Worm (Caenorhabditis elegans): ENCODE measurements around the gene hsp-1.
A peak's percentile ranks its signal among the peaks of the same experiment; 100 is the strongest.

hsp-1 gene

DNA sequence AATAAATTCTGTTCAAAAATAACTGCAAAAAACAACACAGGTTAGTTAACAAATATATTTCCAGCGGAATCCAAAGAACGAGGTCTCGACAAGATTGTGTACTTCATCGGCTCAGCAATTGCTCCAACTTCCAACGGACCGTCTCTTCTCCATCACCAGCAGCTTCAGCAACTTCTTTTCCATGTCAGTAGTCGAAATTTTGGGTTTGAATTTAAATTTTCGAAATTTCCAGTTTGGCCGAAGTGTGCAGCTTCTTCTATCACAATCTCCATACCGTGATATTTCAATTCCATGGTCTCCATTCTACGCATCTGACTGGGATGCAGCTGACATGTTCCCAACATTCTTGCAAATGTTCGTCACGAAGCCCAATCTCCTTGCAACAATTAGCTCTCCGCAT, 25.3 kb upstream of the hsp-1 start:
- no peak for TF ChIP-seq tbp1 (GFP tag; optimal IDR thresholded peaks at IDR 0.05)
- no peak for TF ChIP-seq ceh-27 (GFP tag; optimal IDR thresholded peaks at IDR 0.05)
- TF ChIP-seq bed-2 (GFP tag; IDR thresholded peaks at IDR 0.05), result no peak
- TF ChIP-seq akir-1 (GFP tag; optimal IDR thresholded peaks at IDR 0.05), result no peak
- TF ChIP-seq F57C9.4 (tag; optimal IDR thresholded peaks at IDR 0.05), result no peak
- TF ChIP-seq nfya-1 (tag; optimal IDR thresholded peaks at IDR 0.05; ENCODE audit: borderline replicate concordance, insufficient read depth), result no peak
- TF ChIP-seq rpc-1 (optimal IDR thresholded peaks at IDR 0.05), result no peak
- TF ChIP-seq rpc-1 (tag; optimal IDR thresholded peaks at IDR 0.05), result no peak
- no peak for TF ChIP-seq dox-1 (GFP tag; IDR thresholded peaks at IDR 0.05)
- no peak for TF ChIP-seq lsl-1 (GFP tag; optimal IDR thresholded peaks at IDR 0.05)
- no peak for TF ChIP-seq tlf-1 (GFP tag; optimal IDR thresholded peaks at IDR 0.05)

DNA sequence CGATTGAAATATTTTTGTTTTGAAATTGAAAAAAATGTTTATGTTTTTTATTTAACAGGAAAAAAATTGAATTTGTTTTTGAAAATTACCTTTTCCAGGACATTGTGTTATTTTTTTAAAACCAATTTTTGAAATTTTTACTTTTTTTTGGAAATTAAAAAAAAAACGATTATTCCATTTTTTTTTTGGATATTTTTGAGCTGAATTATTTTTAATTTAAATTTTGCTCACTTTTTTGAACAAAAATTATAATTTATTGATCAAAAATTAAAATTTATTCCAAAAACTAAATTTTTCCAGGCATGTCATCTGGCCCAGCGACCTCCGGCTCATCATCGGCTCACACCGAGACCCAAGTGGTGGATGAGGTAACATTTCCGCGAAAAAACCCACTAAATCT, 23.8 kb upstream of the hsp-1 start, which contains the start of gene gtf-2E1:
Gene gtf-2E1 (plus strand): TSS at position 301 of the 400 bp plus-strand sequence.
- TF ChIP-seq snpc-4 (GFP tag; optimal IDR thresholded peaks at IDR 0.05) (no peak), snpc-4 (tag; optimal IDR thresholded peaks at IDR 0.05) (peak in 1 of 4 experiments; percentile 6), lag-1 (GFP tag; IDR thresholded peaks at IDR 0.05) (no peak)

DNA sequence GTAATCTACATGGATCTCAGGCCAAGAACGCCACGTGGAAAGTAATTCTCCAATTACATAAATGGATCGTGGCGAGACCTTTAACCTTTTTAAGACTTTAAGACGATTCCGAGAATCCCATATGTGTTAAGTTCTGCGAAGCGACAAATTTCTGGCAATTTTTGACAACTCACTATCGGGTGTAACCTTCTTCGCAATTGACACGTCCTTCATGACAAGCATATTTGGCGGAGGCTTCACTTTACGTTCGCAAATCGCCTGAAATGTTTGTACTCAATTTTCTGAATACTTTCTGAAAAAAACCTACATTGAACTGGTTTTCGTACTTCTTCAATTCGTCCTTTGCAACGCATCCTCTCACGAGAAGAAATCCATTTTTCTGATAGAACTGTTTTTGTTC, 19.9 kb upstream of the hsp-1 start:
- TF ChIP-seq aptf-3 (GFP tag; IDR thresholded peaks at IDR 0.05) (no peak), xnd-1 (tag; optimal IDR thresholded peaks at IDR 0.05) (no peak), F33H1.4 (GFP tag; IDR thresholded peaks at IDR 0.05) (no peak), hrde-1 (tag; optimal IDR thresholded peaks at IDR 0.05; ENCODE audit: borderline replicate concordance) (no peak)

DNA sequence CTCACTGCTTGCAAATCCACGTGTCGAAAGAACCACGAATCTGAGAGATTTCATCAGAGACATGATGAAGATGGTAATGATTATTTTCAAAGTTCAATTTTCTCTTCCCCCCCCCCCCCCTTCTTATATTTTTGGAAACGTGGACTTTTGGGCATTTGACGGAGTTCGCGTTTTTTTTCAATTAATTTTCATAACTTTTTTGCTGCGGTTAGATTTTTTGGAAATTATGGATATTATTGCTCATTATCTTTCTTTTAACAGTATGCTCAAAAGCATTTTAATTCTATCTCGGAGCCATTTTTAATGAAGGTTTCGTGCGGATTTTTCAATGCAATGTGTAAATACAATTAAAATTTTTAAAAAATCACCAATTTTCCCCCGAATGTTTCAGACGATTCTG, 19.4 kb upstream of the hsp-1 start, which contains the start of gene phyh-1:
Gene phyh-1 (minus strand): TSS at position 101 of the 400 bp plus-strand sequence.
- TF ChIP-seq egl-44 (GFP tag; IDR thresholded peaks at IDR 0.05) (no peak), Y53F4B.3 (GFP tag; IDR thresholded peaks at IDR 0.05) (no peak), Y53G8AR.9 (GFP tag; conservative IDR thresholded peaks at IDR 0.05) (no peak), tbp1 (GFP tag; optimal IDR thresholded peaks at IDR 0.05) (no peak), F22D6.2 (tag; optimal IDR thresholded peaks at IDR 0.05) (no peak), nhr-80 (tag; optimal IDR thresholded peaks at IDR 0.05) (no peak), sdz-38 (tag; optimal IDR thresholded peaks at IDR 0.05) (no peak), let-526 (GFP tag; IDR thresholded peaks at IDR 0.05) (no peak), F10E7.11 (tag; optimal IDR thresholded peaks at IDR 0.05) (no peak), lir-1 (GFP tag; conservative IDR thresholded peaks at IDR 0.05) (no peak), C06A6.2 (GFP tag; conservative IDR thresholded peaks at IDR 0.05) (no peak), Y79H2A.3 (GFP tag; conservative IDR thresholded peaks at IDR 0.05) (no peak)

DNA sequence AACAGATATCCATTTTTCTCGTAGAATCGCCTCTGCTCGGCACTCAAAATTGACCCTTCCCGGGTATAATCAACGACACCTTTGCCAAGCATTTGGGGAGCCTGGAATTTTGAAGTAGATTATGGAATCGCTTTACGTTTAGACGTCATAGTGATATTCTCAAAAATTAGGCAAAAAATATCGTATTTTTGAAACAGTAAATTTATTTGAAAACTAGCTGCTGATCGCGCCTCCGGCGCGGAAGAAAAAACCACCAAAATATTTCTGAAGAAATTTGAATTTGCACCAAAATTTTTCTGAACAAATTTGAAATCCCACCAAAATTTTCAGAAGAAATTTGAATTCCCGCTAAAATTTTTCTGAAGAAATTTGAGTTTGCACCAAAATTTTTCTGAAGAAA, 16.4 kb upstream of the hsp-1 start, which contains the start of gene ZK550.6:
Gene ZK550.6 (minus strand): TSS at position 101 of the 400 bp plus-strand sequence.
- TF ChIP-seq Y56A3A.18 (GFP tag; IDR thresholded peaks at IDR 0.05) (0 out of 2 replicates have a peak, but pooled peaks have one; percentile 34), sdz-38 (tag; optimal IDR thresholded peaks at IDR 0.05) (no peak), let-526 (GFP tag; IDR thresholded peaks at IDR 0.05) (no peak), B0336.3 (GFP tag; IDR thresholded peaks at IDR 0.05) (peak; percentile 41; the same call in 1 of the 2 replicates)

DNA sequence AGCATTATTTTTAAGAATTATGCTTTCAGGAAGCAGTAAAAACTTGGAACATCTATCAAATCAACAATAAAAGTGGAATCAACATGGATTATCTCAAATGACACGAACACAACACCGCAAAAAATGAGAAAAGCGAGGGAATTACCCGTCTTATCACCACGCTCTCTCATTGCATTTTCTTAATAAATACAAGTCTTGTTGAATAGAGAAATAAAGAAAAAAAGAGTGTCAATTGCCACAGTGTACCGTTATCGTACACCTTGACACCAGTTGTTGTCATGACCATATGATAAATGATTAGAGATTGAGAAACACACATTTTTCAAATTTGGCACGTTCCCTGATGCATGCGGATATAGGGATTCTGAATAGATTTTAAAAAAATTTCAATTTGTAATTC, 15.0 kb upstream of the hsp-1 start:
- TF ChIP-seq ztf-22 (GFP tag; optimal IDR thresholded peaks at IDR 0.05), result peak; percentile 66
- no peak for TF ChIP-seq madf-6 (GFP tag; IDR thresholded peaks at IDR 0.05)
- no peak for TF ChIP-seq zim-3 (tag; optimal IDR thresholded peaks at IDR 0.05)
- no peak for TF ChIP-seq die-1 (tag; optimal IDR thresholded peaks at IDR 0.05)
- no peak for TF ChIP-seq egl-44 (GFP tag; IDR thresholded peaks at IDR 0.05)
- no peak for TF ChIP-seq F49E8.2 (tag; optimal IDR thresholded peaks at IDR 0.05; ENCODE audit: insufficient read depth)
- TF ChIP-seq Y53G8AR.9 (GFP tag; conservative IDR thresholded peaks at IDR 0.05), result no peak
- TF ChIP-seq dox-1 (GFP tag; IDR thresholded peaks at IDR 0.05), result peak; percentile 39; the same call in 1 of the 2 replicates
- no peak for TF ChIP-seq Y56A3A.18 (GFP tag; IDR thresholded peaks at IDR 0.05)
- no peak for TF ChIP-seq fkh-3 (tag; optimal IDR thresholded peaks at IDR 0.05)
- peak; percentile 9 for TF ChIP-seq lin-54 (GFP tag; optimal IDR thresholded peaks at IDR 0.05)
- no peak for TF ChIP-seq lsl-1 (GFP tag; optimal IDR thresholded peaks at IDR 0.05)
- TF ChIP-seq ceh-79 (tag; optimal IDR thresholded peaks at IDR 0.05), result no peak
- no peak for TF ChIP-seq unc-62 (GFP tag; optimal IDR thresholded peaks at IDR 0.05)
- no peak for TF ChIP-seq repo-1 (tag; optimal IDR thresholded peaks at IDR 0.05)

All from whole organism, young adult.